Worm (Caenorhabditis elegans): ENCODE results near the gene str-140.

- TF ChIP-seq flt-1 (GFP tag; IDR thresholded peaks at IDR 0.05) (no peak), T22C8.4 (GFP tag; IDR thresholded peaks at IDR 0.05) (no peak), ztf-29 (GFP tag; IDR thresholded peaks at IDR 0.05) (no peak), med-1 (GFP tag; optimal IDR thresholded peaks at IDR 0.05; ENCODE audit: insufficient read depth) (no peak), tab-1 (GFP tag; IDR thresholded peaks at IDR 0.05) (no peak), ref-1 (GFP tag; conservative IDR thresholded peaks at IDR 0.05) (no peak), klf-2 (GFP tag; conservative IDR thresholded peaks at IDR 0.05) (no peak)
These were observed 24.7 kb upstream of the str-140 start, which contains the start of gene str-129 for ce11 chrV:8092385-8092784.

Data from whole organism, midembryonic.